Worm (Caenorhabditis elegans) whole organism, young adult: ENCODE data around the gene twk-5.

ENCODE experiments used
- F49E8.2 ChIP-seq: sonication (generic microtip); optimal IDR thresholded peaks from 3 replicates; lab custom pipeline; 2017; ENCODE audit warnings: missing genetic modification characterization, mild to moderate bottlenecking, missing compliant biosample characterization, antibody characterized with exemption, moderate library complexity; ENCODE audit not compliant: insufficient read depth
- Y95B8A.8 ChIP-seq: fragments of 200-800 bp; sonication (Bioruptor generic); IDR thresholded peaks from 2 replicates; pipeline ENCODE4 v1.3.6; 2022; ENCODE audit warnings: missing genetic modification reagents, missing genetic modification characterization, missing compliant biosample characterization
- ama-1 ChIP-seq, 3 experiments: fragments of 150-350 bp in 1 of 3; sonication (generic microtip) in 2 of 3; optimal IDR thresholded peaks; 2 replicates each; lab custom pipeline; 2014 to 2018; ENCODE audit warnings: missing biosample characterization in 2 of 3, missing genetic modification characterization in 2 of 3, missing genetic modification reagents in 2 of 3
- attf-6 ChIP-seq: fragments of 200-800 bp; sonication (Bioruptor generic); IDR thresholded peaks from 2 replicates; pipeline ENCODE4 v1.3.6; 2022; ENCODE audit warnings: missing genetic modification reagents, missing genetic modification characterization, missing compliant biosample characterization
- cebp-2 ChIP-seq: fragments of 200-800 bp; sonication (Bioruptor generic); IDR thresholded peaks from 2 replicates; pipeline ENCODE4 v1.3.6; 2022; ENCODE audit warnings: missing genetic modification characterization, missing compliant biosample characterization
- lsl-1 ChIP-seq: fragments of 200-800 bp; sonication (Bioruptor generic); optimal IDR thresholded peaks from 2 replicates; lab custom pipeline; 2018; ENCODE audit warnings: mild to moderate bottlenecking, missing genetic modification characterization, moderate library complexity, missing compliant biosample characterization
- mxl-1 ChIP-seq: sonication (generic microtip); optimal IDR thresholded peaks from 2 replicates; lab custom pipeline; 2016; ENCODE audit warnings: missing genetic modification characterization, missing compliant biosample characterization
- nfya-2 ChIP-seq: fragments of 200-800 bp; sonication (Bioruptor generic); IDR thresholded peaks from 2 replicates; pipeline ENCODE4 v1.3.6; 2022; ENCODE audit warnings: missing genetic modification reagents, missing genetic modification characterization, missing compliant biosample characterization
- nhr-80 ChIP-seq: sonication (generic microtip); optimal IDR thresholded peaks from 2 replicates; lab custom pipeline; 2016; ENCODE audit warnings: missing genetic modification characterization, missing compliant biosample characterization
- nhr-90 ChIP-seq: sonication (generic microtip); optimal IDR thresholded peaks from 2 replicates; lab custom pipeline; 2016; ENCODE audit warnings: missing genotype, mild to moderate bottlenecking, missing genetic modification characterization, missing compliant biosample characterization
- pha-4 ChIP-seq: fragments of 150-350 bp; sonication (generic microtip); optimal IDR thresholded peaks from 2 replicates; lab custom pipeline; 2014; ENCODE audit warnings: missing biosample characterization, missing genetic modification reagents, missing genetic modification characterization
- snpc-4 ChIP-seq, 5 experiments: fragments of 150-350 bp in 1 of 5; sonication (generic microtip) in 4 of 5; optimal IDR thresholded peaks; 2 replicates each; lab custom pipeline; 2014 to 2018; ENCODE audit warnings: missing genetic modification characterization in 5 of 5, missing biosample characterization in 3 of 5, antibody characterized with exemption in 2 of 5, mild to moderate bottlenecking in 2 of 5, missing compliant biosample characterization in 2 of 5, missing genotype in 2 of 5, moderate library complexity in 2 of 5, missing genetic modification reagents in 1 of 5

DNA sequence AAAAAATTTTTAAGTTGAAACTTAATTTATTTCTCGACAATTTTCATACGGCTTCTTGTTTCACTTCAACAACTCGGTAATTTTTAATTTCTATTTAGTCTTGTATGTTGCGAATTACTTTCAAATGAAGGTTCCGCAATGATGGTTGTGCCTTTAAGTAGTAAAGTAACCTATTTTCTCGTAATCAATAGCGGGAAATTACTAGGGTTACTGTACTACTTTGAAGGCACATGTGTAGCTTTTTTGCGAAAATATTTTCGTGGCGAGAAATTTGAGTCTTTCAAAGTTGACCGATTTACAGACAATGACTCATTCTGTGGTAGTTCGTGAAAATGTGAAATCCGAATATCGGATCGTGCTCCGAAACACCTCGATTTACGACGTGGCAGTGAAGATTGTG is 33.1 kb upstream of the twk-5 start, which contains the start of gene B0334.10:
- TF ChIP-seq lsl-1 (GFP tag; lab: Kevin White, UChicago) (no peak), F49E8.2 (tag; lab: Kevin White, UChicago) (no peak), attf-6 (GFP tag; lab: Robert Waterston, UW) (no peak), snpc-4 (GFP tag; optimal IDR thresholded peaks at IDR 0.05; lab: Kevin White, UChicago) (no peak), snpc-4 (tag; optimal IDR thresholded peaks at IDR 0.05; lab: Kevin White, UChicago) (no peak), pha-4 (tag; lab: Kevin White, UChicago) (no peak), nfya-2 (GFP tag; lab: Robert Waterston, UW) (no peak), nhr-80 (tag; lab: Kevin White, UChicago) (no peak), mxl-1 (tag; lab: Kevin White, UChicago) (no peak), cebp-2 (GFP tag; lab: Robert Waterston, UW) (no peak), nhr-90 (tag; lab: Kevin White, UChicago) (no peak), ama-1 (optimal IDR thresholded peaks at IDR 0.05; lab: Kevin White, UChicago) (no peak), ama-1 (GFP tag; optimal IDR thresholded peaks at IDR 0.05; lab: Kevin White, UChicago) (no peak), Y95B8A.8 (GFP tag; lab: Robert Waterston, UW) (no peak)
